Worm (Caenorhabditis elegans): ENCODE data around the gene C27C12.1.

C27C12.1 gene

ce11 chrX:14841030-14841429, 12.5 kb downstream of the C27C12.1 start (continued):
- TF ChIP-seq zfh-2 (GFP tag; conservative IDR thresholded peaks at IDR 0.05) (peak; percentile 96), pbrm-1 (GFP tag; IDR thresholded peaks at IDR 0.05) (no peak; the same call in 1 of the 2 replicates), Y67H2A.10 (GFP tag; conservative IDR thresholded peaks at IDR 0.05) (no peak), F57A8.1 (GFP tag; optimal IDR thresholded peaks at IDR 0.05) (no peak), lag-1 (GFP tag; IDR thresholded peaks at IDR 0.05) (no peak), ceh-79 (tag; optimal IDR thresholded peaks at IDR 0.05) (no peak), cebp-1 (GFP tag; IDR thresholded peaks at IDR 0.05) (no peak), cebp-1 (tag; optimal IDR thresholded peaks at IDR 0.05) (peak; percentile 81), T07F8.4 (tag; optimal IDR thresholded peaks at IDR 0.05) (no peak), hsf-1 (GFP tag; IDR thresholded peaks at IDR 0.05) (no peak), snpc-3.4 (tag; optimal IDR thresholded peaks at IDR 0.05) (no peak), lin-54 (GFP tag; optimal IDR thresholded peaks at IDR 0.05) (peak; percentile 9), ztf-18 (tag; optimal IDR thresholded peaks at IDR 0.05) (peak; percentile 41), egl-44 (GFP tag; IDR thresholded peaks at IDR 0.05) (no peak), sdz-38 (tag; optimal IDR thresholded peaks at IDR 0.05) (no peak), nhr-179 (tag; optimal IDR thresholded peaks at IDR 0.05) (no peak), lsy-27 (tag; optimal IDR thresholded peaks at IDR 0.05; ENCODE audit: borderline replicate concordance, insufficient read depth) (no peak), aptf-2 (GFP tag; conservative IDR thresholded peaks at IDR 0.05) (no peak), B0035.1 (tag; optimal IDR thresholded peaks at IDR 0.05) (no peak), lsl-1 (GFP tag; optimal IDR thresholded peaks at IDR 0.05) (no peak), hlh-26 (GFP tag; conservative IDR thresholded peaks at IDR 0.05) (no peak), die-1 (tag; optimal IDR thresholded peaks at IDR 0.05) (peak; percentile 17), let-607 (tag; optimal IDR thresholded peaks at IDR 0.05) (no peak), Y56A3A.18 (GFP tag; IDR thresholded peaks at IDR 0.05) (no peak), ztf-26 (tag; optimal IDR thresholded peaks at IDR 0.05) (peak; percentile 57), aptf-3 (GFP tag; IDR thresholded peaks at IDR 0.05) (no peak), F39B2.1 (GFP tag; IDR thresholded peaks at IDR 0.05) (no peak), madf-6 (GFP tag; IDR thresholded peaks at IDR 0.05) (no peak; the same call in 1 of the 2 replicates), rec-8 (tag; optimal IDR thresholded peaks at IDR 0.05) (no peak), athp-1 (tag; optimal IDR thresholded peaks at IDR 0.05) (no peak), ceh-58 (GFP tag; IDR thresholded peaks at IDR 0.05) (no peak), zim-3 (tag; optimal IDR thresholded peaks at IDR 0.05) (no peak), ceh-27 (GFP tag; optimal IDR thresholded peaks at IDR 0.05) (peak; percentile 90), hrde-1 (tag; optimal IDR thresholded peaks at IDR 0.05; ENCODE audit: borderline replicate concordance) (no peak), bed-1 (GFP tag; IDR thresholded peaks at IDR 0.05) (no peak), ceh-40 (GFP tag; IDR thresholded peaks at IDR 0.05) (no peak), K11D2.4 (GFP tag; IDR thresholded peaks at IDR 0.05) (peak; percentile 53; the same call in 1 of the 2 replicates), B0019.2 (GFP tag; conservative IDR thresholded peaks at IDR 0.05) (no peak), bed-2 (GFP tag; IDR thresholded peaks at IDR 0.05) (peak; percentile 58; the same call in 1 of the 2 replicates), egl-18 (GFP tag; IDR thresholded peaks at IDR 0.05) (no peak), snpc-1.1 (tag; optimal IDR thresholded peaks at IDR 0.05; ENCODE audit: insufficient read depth) (no peak), lin-35 (GFP tag; optimal IDR thresholded peaks at IDR 0.05) (peak in 1 of 3 experiments; percentile 85), ama-1 (optimal IDR thresholded peaks at IDR 0.05) (no peak), ama-1 (GFP tag; optimal IDR thresholded peaks at IDR 0.05) (no peak), snpc-1.3 (tag; optimal IDR thresholded peaks at IDR 0.05; ENCODE audit: insufficient read depth) (no peak), F23B12.7 (tag; optimal IDR thresholded peaks at IDR 0.05; ENCODE audit: insufficient read depth) (peak; percentile 33), lir-1 (GFP tag; conservative IDR thresholded peaks at IDR 0.05) (0 out of 2 replicates have a peak, but pooled peaks have one; percentile 11), egrh-3 (GFP tag; IDR thresholded peaks at IDR 0.05) (no peak; the same call in 1 of the 2 replicates)
